Worm (Caenorhabditis elegans) whole organism, young adult: ENCODE data around the gene bicd-1.

Source experiments
- F33H1.4 ChIP-seq: fragments of 200-800 bp; sonication (Bioruptor generic); IDR thresholded peaks from 2 replicates; pipeline ENCODE4 v1.3.6; 2022; ENCODE audit warnings: missing genetic modification reagents, missing genetic modification characterization, missing compliant biosample characterization
- F39B2.1 ChIP-seq: fragments of 200-800 bp; sonication (Bioruptor generic); IDR thresholded peaks from 2 replicates; pipeline ENCODE4 v1.3.6; 2022; ENCODE audit warnings: missing genetic modification reagents, missing genetic modification characterization, missing compliant biosample characterization
- F49E8.2 ChIP-seq: sonication (generic microtip); optimal IDR thresholded peaks from 3 replicates; lab custom pipeline; 2017; ENCODE audit warnings: missing genetic modification characterization, mild to moderate bottlenecking, missing compliant biosample characterization, antibody characterized with exemption, moderate library complexity; ENCODE audit not compliant: insufficient read depth
- F57A8.1 ChIP-seq: fragments of 200-800 bp; sonication (Bioruptor generic); optimal IDR thresholded peaks from 2 replicates; lab custom pipeline; 2018; ENCODE audit warnings: mild to moderate bottlenecking, missing genetic modification characterization, moderate library complexity, missing compliant biosample characterization
- Y56A3A.18 ChIP-seq: fragments of 200-800 bp; sonication (Bioruptor generic); IDR thresholded peaks from 2 replicates; pipeline ENCODE4 v1.3.6; 2022; ENCODE audit warnings: missing genetic modification reagents, missing genetic modification characterization, missing compliant biosample characterization
- aptf-3 ChIP-seq: fragments of 200-800 bp; sonication (Bioruptor generic); IDR thresholded peaks from 2 replicates; pipeline ENCODE4 v1.3.6; 2022; ENCODE audit warnings: missing genetic modification characterization, missing compliant biosample characterization
- attf-5 ChIP-seq: fragments of 200-800 bp; sonication (Bioruptor generic); optimal IDR thresholded peaks from 2 replicates; lab custom pipeline; 2018; ENCODE audit warnings: mild to moderate bottlenecking, missing genetic modification characterization, missing compliant biosample characterization
- bed-1 ChIP-seq: fragments of 200-800 bp; sonication (Bioruptor generic); IDR thresholded peaks from 2 replicates; pipeline ENCODE4 v1.3.6; 2022; ENCODE audit warnings: missing genetic modification reagents, missing genetic modification characterization, missing compliant biosample characterization
- cebp-1 ChIP-seq, 2 experiments: fragments of 200-800 bp in 1 of 2; sonication (Bioruptor generic) in 1 of 2; sonication (generic microtip) in 1 of 2; IDR thresholded peaks in 1 of 2; optimal IDR thresholded peaks in 1 of 2; 2 replicates each; pipeline versions ENCODE4 v1.3.6 to Lab custom; 2017 to 2022; ENCODE audit warnings: missing compliant biosample characterization in 2 of 2, missing genetic modification characterization in 2 of 2, mild to moderate bottlenecking in 1 of 2, missing genetic modification reagents in 1 of 2, moderate library complexity in 1 of 2
- chd-7 ChIP-seq: sonication (generic microtip); optimal IDR thresholded peaks from 2 replicates; lab custom pipeline; 2016; ENCODE audit warnings: mild to moderate bottlenecking, missing genetic modification characterization, moderate library complexity, missing compliant biosample characterization
- dox-1 ChIP-seq: fragments of 200-800 bp; sonication (Bioruptor generic); IDR thresholded peaks from 2 replicates; pipeline ENCODE4 v1.3.6; 2022; ENCODE audit warnings: missing genetic modification reagents, missing genetic modification characterization, missing compliant biosample characterization
- dpff-1 ChIP-seq: sonication (generic microtip); optimal IDR thresholded peaks from 2 replicates; lab custom pipeline; 2017; ENCODE audit warnings: mild to moderate bottlenecking, missing genetic modification characterization, missing compliant biosample characterization
- hlh-26 ChIP-seq: fragments of 200-800 bp; sonication (Bioruptor generic); conservative IDR thresholded peaks from 2 replicates; pipeline ENCODE4 v1.3.6; 2022; ENCODE audit warnings: missing genetic modification reagents, missing genetic modification characterization, missing compliant biosample characterization
- hrde-1 ChIP-seq: sonication (generic microtip); optimal IDR thresholded peaks from 2 replicates; lab custom pipeline; 2016; ENCODE audit warnings: missing genetic modification characterization, mild to moderate bottlenecking, missing compliant biosample characterization, moderate library complexity, missing genotype, missing genetic modification reagents, borderline replicate concordance
- hsf-1 ChIP-seq: fragments of 200-800 bp; sonication (Bioruptor generic); IDR thresholded peaks from 2 replicates; pipeline ENCODE4 v1.3.6; 2022; ENCODE audit warnings: missing genetic modification reagents, missing genetic modification characterization, missing compliant biosample characterization
- let-526 ChIP-seq: fragments of 200-800 bp; sonication (Bioruptor generic); IDR thresholded peaks from 2 replicates; pipeline ENCODE4 v1.3.6; 2022; ENCODE audit warnings: missing genetic modification reagents, missing genetic modification characterization, missing compliant biosample characterization
- let-607 ChIP-seq, 2 experiments: fragments of 200-800 bp in 1 of 2; sonication (Bioruptor generic) in 1 of 2; sonication (generic microtip) in 1 of 2; optimal IDR thresholded peaks; 2 replicates each; lab custom pipeline; 2016 to 2018; ENCODE audit warnings: mild to moderate bottlenecking in 2 of 2, missing compliant biosample characterization in 2 of 2, missing genetic modification characterization in 2 of 2, moderate library complexity in 2 of 2, missing genotype in 1 of 2
- lin-40 ChIP-seq: sonication (generic microtip); optimal IDR thresholded peaks from 2 replicates; lab custom pipeline; 2016; ENCODE audit warnings: missing genetic modification characterization, mild to moderate bottlenecking, missing compliant biosample characterization, missing genotype, missing genetic modification reagents
- lir-1 ChIP-seq: fragments of 200-800 bp; sonication (Bioruptor generic); conservative IDR thresholded peaks from 2 replicates; pipeline ENCODE4 v1.3.6; 2022; ENCODE audit warnings: missing genetic modification reagents, missing genetic modification characterization, missing compliant biosample characterization
- nfya-1 ChIP-seq: sonication (generic microtip); optimal IDR thresholded peaks from 2 replicates; lab custom pipeline; 2017; ENCODE audit warnings: antibody characterized with exemption, missing compliant biosample characterization, missing genetic modification characterization, borderline replicate concordance; ENCODE audit not compliant: insufficient read depth
- nhr-179 ChIP-seq: sonication (generic microtip); optimal IDR thresholded peaks from 2 replicates; lab custom pipeline; 2016; ENCODE audit warnings: mild to moderate bottlenecking, missing genetic modification characterization, missing compliant biosample characterization
- pbrm-1 ChIP-seq: fragments of 200-800 bp; sonication (Bioruptor generic); IDR thresholded peaks from 2 replicates; pipeline ENCODE4 v1.3.6; 2022; ENCODE audit warnings: missing genetic modification reagents, missing genetic modification characterization, missing compliant biosample characterization
- rcor-1 ChIP-seq: fragments of 200-800 bp; sonication (Bioruptor generic); IDR thresholded peaks from 2 replicates; pipeline ENCODE4 v1.3.6; 2022; ENCODE audit warnings: missing genetic modification reagents, missing genetic modification characterization, missing compliant biosample characterization
- repo-1 ChIP-seq: sonication (generic microtip); optimal IDR thresholded peaks from 2 replicates; lab custom pipeline; 2017; ENCODE audit warnings: mild to moderate bottlenecking, missing genetic modification characterization, missing compliant biosample characterization
- sdz-38 ChIP-seq: sonication (generic microtip); optimal IDR thresholded peaks from 2 replicates; lab custom pipeline; 2016; ENCODE audit warnings: missing genotype, missing genetic modification characterization, missing compliant biosample characterization
- somi-1 ChIP-seq: fragments of 200-800 bp; sonication (Bioruptor generic); optimal IDR thresholded peaks from 2 replicates; lab custom pipeline; 2018; ENCODE audit warnings: mild to moderate bottlenecking, missing genetic modification characterization, missing compliant biosample characterization
- unc-130 ChIP-seq: sonication (generic microtip); optimal IDR thresholded peaks from 2 replicates; lab custom pipeline; 2016; ENCODE audit warnings: missing genetic modification reagents, missing genetic modification characterization, missing compliant biosample characterization
- ztf-3 ChIP-seq: fragments of 200-800 bp; sonication (Bioruptor generic); optimal IDR thresholded peaks from 2 replicates; lab custom pipeline; 2018; ENCODE audit warnings: mild to moderate bottlenecking, missing genetic modification characterization, missing compliant biosample characterization

The bicd-1 gene

ce11 chrIV:6519593-6519992 is 52.5 kb downstream of the bicd-1 start, which contains the start of gene C01G5.9:
TSS of gene C01G5.9 (plus strand) at chrIV:6519893.
- TF ChIP-seq F39B2.1 (GFP tag; lab: Robert Waterston, UW) (no peak), nhr-179 (tag; lab: Kevin White, UChicago) (no peak), rcor-1 (no peak), hlh-26 (GFP tag; lab: Robert Waterston, UW) (no peak), F33H1.4 (GFP tag; lab: Robert Waterston, UW) (no peak), repo-1 (tag; lab: Kevin White, UChicago) (no peak), ztf-3 (GFP tag; lab: Kevin White, UChicago) (no peak), hsf-1 (GFP tag; lab: Robert Waterston, UW) (no peak), chd-7 (tag; lab: Kevin White, UChicago) (no peak), pbrm-1 (GFP tag; lab: Robert Waterston, UW) (no peak), bed-1 (no peak), attf-5 (GFP tag; lab: Kevin White, UChicago) (no peak), aptf-3 (GFP tag; lab: Robert Waterston, UW) (no peak), somi-1 (GFP tag; lab: Kevin White, UChicago) (no peak), sdz-38 (no peak), unc-130 (no peak), let-526 (GFP tag; lab: Robert Waterston, UW) (no peak), hrde-1 (tag; lab: Kevin White, UChicago) (no peak)

- TF ChIP-seq nfya-1 (tag; lab: Kevin White, UChicago), result no peak
- TF ChIP-seq dpff-1 (tag; lab: Kevin White, UChicago), result no peak
- no peak for TF ChIP-seq dox-1 (GFP tag; lab: Robert Waterston, UW)
- TF ChIP-seq Y56A3A.18 (GFP tag; lab: Robert Waterston, UW), result no peak
- TF ChIP-seq cebp-1 (GFP tag; IDR thresholded peaks at IDR 0.05; lab: Robert Waterston, UW), result no peak
- TF ChIP-seq cebp-1 (tag; optimal IDR thresholded peaks at IDR 0.05; lab: Kevin White, UChicago), result no peak
- no peak for TF ChIP-seq lir-1 (GFP tag; lab: Robert Waterston, UW)
- TF ChIP-seq F49E8.2 (tag; lab: Kevin White, UChicago), result no peak
- no peak for TF ChIP-seq let-607 (tag; optimal IDR thresholded peaks at IDR 0.05; lab: Kevin White, UChicago)
- no peak for TF ChIP-seq lin-40 (tag; lab: Kevin White, UChicago)
- TF ChIP-seq F57A8.1 (GFP tag; lab: Kevin White, UChicago), result no peak
- TF ChIP-seq, all 124 proteins: peak for 0
These were observed 54.3 kb downstream of the bicd-1 start, which contains the start of gene C01G5.7 for ce11 chrIV:6517859-6518258. TSS of gene C01G5.7 (plus strand) at chrIV:6518159.
